Worm (Caenorhabditis elegans): Measurements from ENCODE around the gene F55H2.5.

- no peak for TF ChIP-seq snpc-4 (tag; optimal IDR thresholded peaks at IDR 0.05)
- no peak for TF ChIP-seq hlh-1 (tag; optimal IDR thresholded peaks at IDR 0.05)
- no peak for TF ChIP-seq pha-4 (tag; optimal IDR thresholded peaks at IDR 0.05)
- no peak for TF ChIP-seq ceh-39 (tag; optimal IDR thresholded peaks at IDR 0.05)
- no peak for TF ChIP-seq nhr-12 (tag; optimal IDR thresholded peaks at IDR 0.05)
- TF ChIP-seq ztf-11 (tag; optimal IDR thresholded peaks at IDR 0.05) = no peak
- no peak for TF ChIP-seq ham-2 (GFP tag; optimal IDR thresholded peaks at IDR 0.05)
Measured at ce11 chrIII:9472464-9472863, 38.8 kb upstream of the F55H2.5 start.

Data from whole organism, mixed stage, embryonic.